Worm (Caenorhabditis elegans) whole organism, L1 larva: Measurements from ENCODE around the gene ccpp-6.
A peak's percentile ranks its signal among the peaks of the same experiment; 100 is the strongest.

Experiments
- aha-1 ChIP-seq: fragments of 150-350 bp; optimal IDR thresholded peaks from 2 replicates; lab custom pipeline; 2014; ENCODE audit warnings: missing biosample characterization, missing genetic modification characterization
- dsc-1 ChIP-seq: sonication (generic microtip); optimal IDR thresholded peaks from 2 replicates; lab custom pipeline; 2016; ENCODE audit warnings: mild to moderate bottlenecking, missing genetic modification characterization, missing compliant biosample characterization
- fkh-10 ChIP-seq: sonication (generic microtip); optimal IDR thresholded peaks from 2 replicates; lab custom pipeline; 2017; ENCODE audit warnings: missing biosample characterization, missing genetic modification reagents, missing genetic modification characterization
- mdl-1 ChIP-seq, 2 experiments: fragments of 150-350 bp; optimal IDR thresholded peaks; 2 replicates each; lab custom pipeline; 2014 to 2017; ENCODE audit warnings: missing biosample characterization in 2 of 2, missing genetic modification characterization in 2 of 2, inconsistent platforms in 1 of 2
- nhr-28 ChIP-seq: fragments of 150-350 bp; optimal IDR thresholded peaks from 2 replicates; lab custom pipeline; 2014; ENCODE audit warnings: missing biosample characterization, missing genetic modification characterization
- pqm-1 ChIP-seq: sonication (generic microtip); optimal IDR thresholded peaks from 3 replicates; lab custom pipeline; 2017; ENCODE audit warnings: missing biosample characterization, missing genetic modification characterization
- skn-1 ChIP-seq: fragments of 150-350 bp; optimal IDR thresholded peaks from 2 replicates; lab custom pipeline; 2014; ENCODE audit warnings: missing biosample characterization, missing genetic modification characterization
- unc-86 ChIP-seq: sonication (generic microtip); optimal IDR thresholded peaks from 2 replicates; lab custom pipeline; 2016; ENCODE audit warnings: missing genetic modification characterization, missing compliant biosample characterization

- TF ChIP-seq dsc-1 (tag; lab: Kevin White, UChicago) (no peak), pqm-1 (tag; lab: Kevin White, UChicago) (no peak), skn-1 (tag; lab: Kevin White, UChicago) (no peak), unc-86 (peak; percentile 70), nhr-28 (tag; lab: Kevin White, UChicago) (no peak), mdl-1 (tag; optimal IDR thresholded peaks at IDR 0.05; lab: Kevin White, UChicago) (no peak), fkh-10 (GFP tag; lab: Kevin White, UChicago) (peak; percentile 69), aha-1 (tag; lab: Kevin White, UChicago) (no peak)
Observed at ce11 chrII:5336035-5336376, 51.1 kb downstream of the ccpp-6 start.
